Worm (Caenorhabditis elegans) whole organism, L4/young adult: ENCODE measurements around the gene lgc-1.

Experiments used
- W03F9.2 ChIP-seq: fragments of 150-350 bp; optimal IDR thresholded peaks from 2 replicates; lab custom pipeline; 2014; ENCODE audit warnings: missing biosample characterization, missing genetic modification characterization
- dao-5 ChIP-seq: sonication (generic microtip); optimal IDR thresholded peaks from 2 replicates; lab custom pipeline; 2016; ENCODE audit warnings: missing genotype, missing genetic modification characterization, moderate library complexity, missing compliant biosample characterization
- him-1 ChIP-seq: sonication (generic microtip); optimal IDR thresholded peaks from 2 replicates; lab custom pipeline; 2016; ENCODE audit warnings: missing genotype, missing genetic modification reagents, missing genetic modification characterization, missing compliant biosample characterization

The lgc-1 gene

DNA sequence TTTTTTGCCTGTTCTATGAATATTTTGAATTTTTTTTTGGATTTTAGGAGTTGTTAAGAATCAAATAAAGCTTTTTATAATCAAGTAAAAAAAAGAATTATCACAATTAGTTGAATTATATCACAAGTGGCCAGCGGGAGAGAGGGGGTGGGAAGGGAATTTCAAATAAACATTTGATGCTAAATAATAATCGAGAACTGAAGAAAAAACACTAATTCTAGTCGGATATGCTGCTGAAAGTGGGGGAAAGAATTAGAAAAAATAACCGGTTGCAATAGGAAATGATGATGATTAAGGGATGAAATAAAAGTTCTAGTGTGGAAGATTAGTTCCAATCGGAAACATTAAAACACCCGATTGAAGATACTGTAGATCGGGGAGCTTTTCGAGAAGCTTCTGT is 46.4 kb downstream of the lgc-1 start:
- TF ChIP-seq W03F9.2: no peak
- TF ChIP-seq him-1 (tag; lab: Kevin White, UChicago): no peak

DNA sequence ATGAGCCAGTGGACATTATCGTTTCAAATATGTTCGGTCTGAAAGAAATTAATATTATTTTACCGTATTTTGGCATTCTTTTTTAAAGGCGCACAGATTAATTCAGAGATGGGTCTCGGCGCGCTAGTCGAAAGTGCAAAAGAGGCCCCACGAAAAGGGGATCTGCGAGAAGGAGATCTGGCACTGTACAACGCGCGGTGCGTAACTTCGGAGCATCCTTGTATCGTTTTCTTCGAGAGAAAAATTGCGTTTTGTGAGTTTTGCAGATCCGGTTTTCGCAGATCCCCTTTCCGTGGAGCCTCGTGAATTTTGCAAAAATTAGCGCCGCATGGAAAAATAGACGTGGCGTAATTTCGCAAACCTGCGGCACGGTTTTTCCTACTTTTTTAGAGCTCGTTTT is 46.9 kb downstream of the lgc-1 start:
- TF ChIP-seq him-1 (tag; lab: Kevin White, UChicago) (no peak), dao-5 (tag; lab: Kevin White, UChicago) (no peak), W03F9.2 (no peak)

DNA sequence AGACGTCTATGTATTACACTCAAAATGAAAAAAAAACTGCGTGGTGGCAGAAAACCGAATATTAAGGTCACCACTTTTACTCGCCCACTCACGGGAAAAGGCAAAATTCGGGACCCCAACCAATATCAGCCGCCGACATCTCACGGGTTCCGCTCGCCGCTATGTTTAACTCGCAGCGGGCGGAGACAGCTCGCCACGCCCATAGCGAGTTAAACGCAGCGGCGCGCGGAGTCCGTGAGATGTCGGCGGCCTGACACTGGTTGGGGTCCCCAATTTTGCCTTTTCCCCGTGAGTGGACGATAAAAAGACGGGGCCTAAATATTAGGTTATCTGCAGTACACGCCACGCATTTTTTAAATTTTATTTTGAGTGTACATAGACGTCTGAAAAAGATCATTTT is 47.7 kb downstream of the lgc-1 start:
- TF ChIP-seq W03F9.2 (no peak), him-1 (tag; lab: Kevin White, UChicago) (no peak), dao-5 (tag; lab: Kevin White, UChicago) (no peak)

DNA sequence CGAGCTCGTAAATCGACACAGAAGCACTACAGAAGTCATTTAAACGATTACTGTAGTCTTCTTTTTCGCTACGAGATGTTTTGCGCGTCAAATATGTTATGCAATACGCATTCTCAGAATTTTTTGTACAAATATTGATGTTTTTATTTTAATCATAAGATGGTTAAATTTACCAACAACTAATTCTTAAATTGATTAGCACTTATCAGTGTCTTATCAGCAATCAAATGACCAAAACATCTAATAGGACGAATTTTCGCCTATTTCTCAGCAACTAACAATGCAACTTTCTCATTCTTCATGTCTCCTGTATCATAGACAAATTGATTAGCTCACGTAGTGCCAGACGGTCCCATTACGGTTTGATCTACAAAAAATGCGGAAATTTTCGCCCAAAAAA is 51.1 kb downstream of the lgc-1 start:
- TF ChIP-seq W03F9.2: no peak
- no peak for TF ChIP-seq him-1 (tag; lab: Kevin White, UChicago)
- no peak for TF ChIP-seq dao-5 (tag; lab: Kevin White, UChicago)

DNA sequence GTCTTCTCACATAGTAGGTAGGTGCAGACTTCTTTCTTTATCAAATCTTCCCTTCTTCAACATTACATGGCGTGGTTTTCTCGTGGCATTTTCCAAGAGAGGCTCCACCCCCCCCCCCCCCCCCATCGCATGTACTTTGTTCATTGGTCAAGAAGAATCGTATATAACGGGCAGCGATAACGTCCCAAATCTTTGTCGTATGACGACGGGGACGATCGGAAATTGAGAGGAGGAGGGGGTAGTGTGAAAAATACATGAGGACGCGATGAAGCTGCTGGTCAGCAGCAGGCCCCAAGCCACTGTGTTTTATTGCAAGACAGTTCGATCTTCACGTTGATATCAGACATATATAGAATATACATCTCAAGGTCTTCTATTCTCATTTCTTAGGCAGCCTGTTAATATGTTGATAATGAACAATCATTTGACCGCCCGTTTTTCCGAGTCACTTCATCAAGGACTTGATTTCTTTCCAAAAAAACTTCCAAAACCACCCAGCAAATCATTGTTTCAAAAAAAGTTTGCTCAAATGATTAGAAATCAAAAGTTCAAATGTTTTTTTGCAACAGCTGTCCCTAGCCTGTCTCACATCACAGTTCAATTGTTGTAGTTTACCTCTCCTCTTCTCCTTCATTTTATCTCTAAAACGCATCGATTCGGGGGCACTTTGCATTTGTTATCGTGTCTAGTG is 51.8 kb downstream of the lgc-1 start:
- TF ChIP-seq dao-5 (tag; lab: Kevin White, UChicago) (no peak), him-1 (tag; lab: Kevin White, UChicago) (no peak), W03F9.2 (no peak)

DNA sequence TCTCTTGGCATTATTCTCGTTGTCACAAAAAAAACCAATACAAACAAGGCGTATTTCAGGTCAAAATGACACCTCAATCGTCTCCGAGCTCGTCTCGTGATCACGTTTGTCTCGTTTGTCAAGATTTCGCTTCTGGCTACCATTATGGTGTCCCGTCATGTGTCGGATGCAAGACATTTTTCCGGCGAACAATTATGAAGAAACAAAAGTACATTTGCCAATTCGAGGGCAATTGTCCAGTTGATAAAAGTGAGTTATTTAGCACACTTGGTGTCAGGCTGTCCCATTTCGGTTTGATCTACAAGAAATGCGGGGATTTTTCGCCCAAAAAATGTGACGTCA is 52.3 kb downstream of the lgc-1 start, which contains the start of gene nhr-114:
nhr-114 (plus strand) TSS at position 59 of the 342 bp plus-strand sequence.
- TF ChIP-seq W03F9.2: no peak
